Worm (Caenorhabditis elegans) whole organism, late embryonic: ENCODE results near the gene lido-9.
A peak's percentile ranks its signal among the peaks of the same experiment; 100 is the strongest.

Experiments used
- C08G9.2 ChIP-seq: sonication (generic microtip); optimal IDR thresholded peaks from 2 replicates; lab custom pipeline; 2016; ENCODE audit warnings: mild to moderate bottlenecking, missing genetic modification characterization, moderate library complexity, missing compliant biosample characterization
- F13H6.1 ChIP-seq: sonication (generic microtip); optimal IDR thresholded peaks from 2 replicates; lab custom pipeline; 2016; ENCODE audit warnings: missing genetic modification characterization, missing compliant biosample characterization
- ceh-14 ChIP-seq: sonication (generic microtip); optimal IDR thresholded peaks from 2 replicates; lab custom pipeline; 2016; ENCODE audit warnings: missing genotype, missing genetic modification characterization, missing compliant biosample characterization
- ceh-18 ChIP-seq: sonication (generic microtip); optimal IDR thresholded peaks from 2 replicates; lab custom pipeline; 2016; ENCODE audit warnings: missing genetic modification characterization, missing compliant biosample characterization
- ceh-19 ChIP-seq: fragments of 200-800 bp; sonication (Bioruptor generic); optimal IDR thresholded peaks from 2 replicates; lab custom pipeline; 2018; ENCODE audit warnings: mild to moderate bottlenecking, missing genetic modification characterization, missing compliant biosample characterization
- ceh-2 ChIP-seq: sonication (generic microtip); optimal IDR thresholded peaks from 2 replicates; lab custom pipeline; 2016; ENCODE audit warnings: missing genotype, missing genetic modification characterization, missing compliant biosample characterization
- ceh-22 ChIP-seq: sonication (generic microtip); optimal IDR thresholded peaks from 2 replicates; lab custom pipeline; 2017; ENCODE audit warnings: missing biosample characterization, missing genetic modification characterization
- ceh-31 ChIP-seq: sonication (generic microtip); optimal IDR thresholded peaks from 2 replicates; lab custom pipeline; 2016; ENCODE audit warnings: missing genetic modification characterization, missing compliant biosample characterization
- ceh-48 ChIP-seq: sonication (generic microtip); optimal IDR thresholded peaks from 2 replicates; lab custom pipeline; 2016; ENCODE audit warnings: missing genetic modification characterization, inconsistent platforms, missing compliant biosample characterization
- dmd-4 ChIP-seq: sonication (generic microtip); optimal IDR thresholded peaks from 2 replicates; lab custom pipeline; 2016; ENCODE audit warnings: borderline replicate concordance, missing genetic modification characterization, missing compliant biosample characterization
- dve-1 ChIP-seq: sonication (generic microtip); optimal IDR thresholded peaks from 2 replicates; lab custom pipeline; 2017; ENCODE audit warnings: antibody characterized with exemption, mild to moderate bottlenecking, missing genetic modification characterization, missing compliant biosample characterization
- elt-2 ChIP-seq: sonication (generic microtip); optimal IDR thresholded peaks from 2 replicates; lab custom pipeline; 2016; ENCODE audit warnings: missing genetic modification reagents, missing genetic modification characterization, missing compliant biosample characterization
- ets-4 ChIP-seq: sonication (generic microtip); optimal IDR thresholded peaks from 2 replicates; lab custom pipeline; 2016; ENCODE audit warnings: missing genetic modification characterization, missing compliant biosample characterization
- fax-1 ChIP-seq: sonication (generic microtip); optimal IDR thresholded peaks from 2 replicates; lab custom pipeline; 2016; ENCODE audit warnings: missing genotype, missing genetic modification characterization, missing compliant biosample characterization
- fkh-6 ChIP-seq: sonication (generic microtip); optimal IDR thresholded peaks from 2 replicates; lab custom pipeline; 2016; ENCODE audit warnings: missing genetic modification characterization, missing compliant biosample characterization
- hlh-15 ChIP-seq: sonication (generic microtip); optimal IDR thresholded peaks from 2 replicates; lab custom pipeline; 2016; ENCODE audit warnings: missing genetic modification characterization, missing compliant biosample characterization
- hlh-30 ChIP-seq: sonication (generic microtip); optimal IDR thresholded peaks from 2 replicates; lab custom pipeline; 2017; ENCODE audit warnings: antibody characterized with exemption, missing genetic modification characterization, missing compliant biosample characterization; ENCODE audit not compliant: insufficient read depth
- hlh-6 ChIP-seq: sonication (generic microtip); optimal IDR thresholded peaks from 2 replicates; lab custom pipeline; 2016; ENCODE audit warnings: missing genotype, missing genetic modification characterization, missing compliant biosample characterization
- npax-4 ChIP-seq: sonication (generic microtip); optimal IDR thresholded peaks from 2 replicates; lab custom pipeline; 2016; ENCODE audit warnings: missing genetic modification characterization, missing compliant biosample characterization
- pag-3 ChIP-seq: sonication (generic microtip); optimal IDR thresholded peaks from 2 replicates; lab custom pipeline; 2016; ENCODE audit warnings: missing compliant biosample characterization, missing genetic modification characterization, borderline replicate concordance
- pat-9 ChIP-seq: fragments of 200-800 bp; sonication (Bioruptor generic); optimal IDR thresholded peaks from 2 replicates; lab custom pipeline; 2018; ENCODE audit warnings: mild to moderate bottlenecking, missing genetic modification characterization, moderate library complexity, missing compliant biosample characterization
- pax-1 ChIP-seq: fragments of 150-350 bp; optimal IDR thresholded peaks from 2 replicates; lab custom pipeline; 2014; ENCODE audit warnings: missing biosample characterization, missing genetic modification characterization
- pha-4 ChIP-seq: fragments of 150-350 bp; optimal IDR thresholded peaks from 2 replicates; lab custom pipeline; 2018; ENCODE audit warnings: missing biosample characterization, missing genetic modification reagents, missing genetic modification characterization
- pqm-1 ChIP-seq: sonication (generic microtip); optimal IDR thresholded peaks from 2 replicates; lab custom pipeline; 2016; ENCODE audit warnings: missing genetic modification characterization, missing compliant biosample characterization
- pros-1 ChIP-seq: fragments of 150-350 bp; optimal IDR thresholded peaks from 2 replicates; lab custom pipeline; 2014; ENCODE audit warnings: missing biosample characterization, missing genetic modification reagents, missing genetic modification characterization
- ref-2 ChIP-seq: sonication (generic microtip); optimal IDR thresholded peaks from 2 replicates; lab custom pipeline; 2016; ENCODE audit warnings: missing genetic modification characterization, missing compliant biosample characterization
- rnt-1 ChIP-seq: sonication (generic microtip); optimal IDR thresholded peaks from 2 replicates; lab custom pipeline; 2016; ENCODE audit warnings: missing genetic modification characterization, missing compliant biosample characterization
- sdc-2 ChIP-seq: sonication (generic microtip); optimal IDR thresholded peaks from 2 replicates; lab custom pipeline; 2016; ENCODE audit warnings: missing genotype, missing genetic modification characterization, missing compliant biosample characterization
- sox-4 ChIP-seq: sonication (generic microtip); optimal IDR thresholded peaks from 2 replicates; lab custom pipeline; 2017; ENCODE audit warnings: mild to moderate bottlenecking, missing genetic modification characterization, inconsistent platforms, missing compliant biosample characterization
- syd-9 ChIP-seq: sonication (generic microtip); optimal IDR thresholded peaks from 2 replicates; lab custom pipeline; 2016; ENCODE audit warnings: mild to moderate bottlenecking, missing genetic modification characterization, moderate library complexity, missing compliant biosample characterization
- tbx-2 ChIP-seq: sonication (generic microtip); optimal IDR thresholded peaks from 2 replicates; lab custom pipeline; 2016; ENCODE audit warnings: missing genetic modification characterization, missing compliant biosample characterization
- ttx-3 ChIP-seq: sonication (generic microtip); optimal IDR thresholded peaks from 2 replicates; lab custom pipeline; 2016; ENCODE audit warnings: missing genetic modification reagents, missing genetic modification characterization, missing compliant biosample characterization
- unc-42 ChIP-seq: sonication (generic microtip); optimal IDR thresholded peaks from 2 replicates; lab custom pipeline; 2016; ENCODE audit warnings: missing genotype, missing genetic modification characterization, missing compliant biosample characterization
- unc-55 ChIP-seq: sonication (generic microtip); optimal IDR thresholded peaks from 2 replicates; lab custom pipeline; 2017; ENCODE audit warnings: missing biosample characterization, missing genetic modification reagents, missing genetic modification characterization
- zip-5 ChIP-seq: sonication (generic microtip); optimal IDR thresholded peaks from 2 replicates; lab custom pipeline; 2016; ENCODE audit warnings: missing genetic modification characterization, missing compliant biosample characterization

Gene lido-9

DNA sequence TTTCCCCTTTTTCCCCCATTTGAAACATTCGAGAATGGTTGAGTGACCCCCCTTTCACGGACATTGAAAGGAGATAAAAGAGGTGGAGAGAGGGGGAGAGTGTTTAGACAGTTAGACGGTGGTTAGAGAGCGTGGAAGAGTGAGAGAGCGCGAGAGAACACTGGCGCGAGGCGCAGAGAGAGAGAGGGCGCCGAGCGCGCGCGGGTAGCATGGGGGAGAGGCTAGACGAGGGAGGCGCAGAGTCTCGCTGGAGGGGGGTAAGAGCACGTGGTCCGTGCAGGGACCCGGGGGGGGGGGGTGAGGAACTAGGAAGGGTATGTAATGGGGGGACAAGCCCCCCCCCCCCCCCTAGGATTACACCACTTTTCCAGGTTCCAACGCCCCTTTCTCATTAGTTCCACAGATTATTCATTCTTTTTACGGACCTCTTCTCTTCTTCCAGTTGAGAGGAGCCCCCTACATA, 26.6 kb upstream of the lido-9 start (continued):
- TF ChIP-seq C08G9.2 (tag; lab: Kevin White, UChicago), result no peak
- peak; percentile 79 for TF ChIP-seq ceh-31
- TF ChIP-seq rnt-1 (tag; lab: Kevin White, UChicago), result no peak
- peak; percentile 70 for TF ChIP-seq hlh-30 (tag; lab: Kevin White, UChicago)
- peak; percentile 87 for TF ChIP-seq pros-1
- peak; percentile 65 for TF ChIP-seq unc-55 (GFP tag; lab: Kevin White, UChicago)
- TF ChIP-seq ceh-14, result no peak
- TF ChIP-seq ceh-22 (tag; lab: Kevin White, UChicago), result peak; percentile 31
- TF ChIP-seq ets-4 (tag; lab: Kevin White, UChicago), result no peak
- TF ChIP-seq npax-4 (tag; lab: Kevin White, UChicago), result no peak
- TF ChIP-seq dve-1 (tag; lab: Kevin White, UChicago), result peak; percentile 69
- no peak for TF ChIP-seq ceh-2 (tag; lab: Kevin White, UChicago)
- TF ChIP-seq fkh-6, result no peak
- TF ChIP-seq pqm-1 (tag; lab: Kevin White, UChicago), result no peak
- no peak for TF ChIP-seq hlh-6 (tag; lab: Kevin White, UChicago)
- no peak for TF ChIP-seq unc-42 (tag; lab: Kevin White, UChicago)
- peak; percentile 12 for TF ChIP-seq ceh-19 (GFP tag; lab: Kevin White, UChicago)

DNA sequence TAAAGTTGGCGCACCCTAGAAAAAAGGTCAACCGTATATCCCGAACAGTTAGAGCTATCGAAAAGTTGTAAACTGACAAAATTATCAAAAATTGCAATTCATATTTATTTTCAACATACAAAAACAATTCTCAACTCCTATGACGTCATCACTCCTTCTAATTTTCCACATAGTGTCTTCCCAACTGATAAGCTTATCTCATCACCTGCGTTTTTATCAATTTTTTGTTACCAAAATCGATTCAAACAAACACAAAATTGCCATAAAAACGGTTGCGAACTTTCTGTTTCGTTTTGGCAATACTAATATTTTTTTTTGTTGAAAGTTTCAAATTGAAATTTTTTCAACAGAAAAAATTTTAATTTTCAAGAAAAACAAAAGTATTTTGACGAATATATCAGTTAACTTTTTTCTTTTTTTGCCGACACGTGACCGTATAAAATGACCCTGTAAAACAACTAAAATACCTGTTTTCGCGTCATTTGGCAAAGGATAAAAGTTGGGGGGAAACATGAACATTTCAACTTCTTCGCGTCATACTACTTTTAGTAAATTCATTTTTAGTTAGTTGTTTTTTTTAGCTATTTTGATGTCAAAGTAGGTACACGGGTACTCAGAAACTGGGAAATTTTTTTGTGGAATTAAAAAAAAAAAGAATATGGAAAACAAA, 24.9 kb upstream of the lido-9 start:
- TF ChIP-seq pat-9 (tag; lab: Kevin White, UChicago), result no peak
- TF ChIP-seq elt-2 (tag; lab: Kevin White, UChicago), result peak; percentile 96

DNA sequence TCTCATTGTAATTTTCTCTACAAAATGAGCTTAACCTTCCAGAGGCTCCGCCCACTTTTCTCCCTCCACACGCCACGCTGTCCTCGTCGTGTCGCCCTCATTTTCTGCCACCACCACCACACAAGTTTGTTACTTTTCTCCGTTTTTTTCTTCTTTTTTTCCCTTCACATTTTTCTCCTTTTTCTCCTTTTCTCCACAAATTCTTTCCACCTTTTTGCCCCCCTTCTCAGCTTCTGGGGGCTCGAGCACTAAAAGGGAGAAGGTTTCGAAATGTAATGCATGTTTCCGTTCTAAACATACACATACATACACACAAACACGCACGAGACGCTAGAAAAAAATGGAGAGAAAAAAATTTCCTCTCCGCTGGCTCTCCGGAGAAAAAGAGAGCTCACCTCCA, 24.0 kb upstream of the lido-9 start, which contains the start of gene nhr-88:
TSS of gene nhr-88 (plus strand) at position 43 of the 400 bp plus-strand sequence.
- TF ChIP-seq ceh-31 (peak; percentile 36), sox-4 (tag; lab: Kevin White, UChicago) (peak; percentile 23), unc-42 (tag; lab: Kevin White, UChicago) (peak; percentile 4), sdc-2 (tag; lab: Kevin White, UChicago) (peak; percentile 9), ceh-2 (tag; lab: Kevin White, UChicago) (no peak), hlh-30 (tag; lab: Kevin White, UChicago) (no peak)

DNA sequence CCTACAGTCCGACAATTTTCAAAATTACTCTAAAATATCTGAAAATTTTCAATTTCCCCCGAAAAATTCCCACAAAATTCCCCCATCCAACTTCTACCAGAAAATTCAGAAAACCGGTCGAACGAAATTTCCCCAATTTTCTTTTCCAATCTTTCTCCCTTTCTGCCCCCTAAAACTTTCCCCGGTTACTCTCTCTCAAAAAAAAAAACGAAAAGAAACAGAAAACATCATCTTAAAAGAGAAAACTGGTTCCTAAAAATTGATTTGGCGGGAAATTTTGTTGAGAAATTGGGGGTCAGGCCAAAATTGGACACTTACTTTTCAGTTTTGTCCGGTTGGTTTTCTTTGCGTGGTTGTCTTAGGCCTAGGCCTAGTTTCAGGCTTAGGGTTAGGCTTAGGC, 22.9 kb upstream of the lido-9 start:
- TF ChIP-seq zip-5 (no peak), pax-1 (tag; lab: Kevin White, UChicago) (no peak), pat-9 (tag; lab: Kevin White, UChicago) (no peak), pag-3 (tag; lab: Kevin White, UChicago) (no peak), ceh-22 (tag; lab: Kevin White, UChicago) (no peak), F13H6.1 (tag; lab: Kevin White, UChicago) (no peak), hlh-30 (tag; lab: Kevin White, UChicago) (no peak), fax-1 (tag; lab: Kevin White, UChicago) (no peak), ceh-18 (tag; lab: Kevin White, UChicago) (no peak), ceh-2 (tag; lab: Kevin White, UChicago) (no peak), dmd-4 (tag; lab: Kevin White, UChicago) (no peak), hlh-15 (tag; lab: Kevin White, UChicago) (no peak), ref-2 (no peak), pha-4 (tag; lab: Kevin White, UChicago) (no peak), ceh-48 (tag; lab: Kevin White, UChicago) (no peak), syd-9 (tag; lab: Kevin White, UChicago) (no peak)

DNA sequence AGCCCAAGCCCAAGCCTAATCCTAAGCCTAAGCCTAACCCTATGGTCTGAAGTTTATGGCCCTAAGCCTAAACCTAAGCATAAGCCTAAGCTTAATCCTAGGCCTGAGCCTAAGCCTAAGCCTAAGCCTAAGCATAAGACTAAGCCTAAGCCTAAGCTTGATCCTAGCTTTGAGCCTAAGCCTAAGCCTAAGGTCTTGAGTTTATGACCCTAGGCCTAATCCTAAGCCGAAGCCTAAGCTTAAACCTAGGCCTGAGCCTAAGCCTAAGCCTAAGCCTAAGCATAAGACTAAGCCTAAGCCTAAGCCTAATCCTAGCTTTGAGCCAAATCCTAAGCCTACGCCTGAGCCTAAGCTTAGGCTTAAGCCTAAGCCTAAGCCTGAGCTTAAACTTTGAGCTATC, 21.5 kb upstream of the lido-9 start:
- TF ChIP-seq tbx-2 (tag; lab: Kevin White, UChicago) (no peak), ttx-3 (no peak), ets-4 (tag; lab: Kevin White, UChicago) (no peak), pha-4 (tag; lab: Kevin White, UChicago) (no peak), syd-9 (tag; lab: Kevin White, UChicago) (no peak), dve-1 (tag; lab: Kevin White, UChicago) (peak; percentile 94)
